Worm (Caenorhabditis elegans): ENCODE measurements around the gene rpoa-1.

Gene rpoa-1

DNA sequence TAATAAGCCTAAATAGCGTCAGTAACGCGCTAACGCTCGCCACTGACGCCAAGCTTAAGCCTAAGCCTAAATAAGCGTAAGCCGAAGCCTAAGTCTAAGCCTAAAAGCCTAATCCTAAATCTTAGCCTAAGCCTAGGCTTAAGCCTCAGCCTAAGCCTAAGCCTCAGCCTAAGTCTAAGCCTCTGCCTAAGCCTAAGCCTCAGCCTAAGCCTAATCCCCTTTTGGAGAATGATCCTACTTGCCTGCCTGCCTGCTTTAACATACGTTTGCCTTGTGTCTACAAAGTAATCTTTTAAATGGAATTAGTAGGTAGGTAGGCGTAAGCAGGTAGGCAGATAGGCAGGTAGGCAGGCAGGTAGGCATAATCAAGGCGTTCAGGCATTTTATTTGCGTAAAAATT, 20.7 kb upstream of the rpoa-1 start:
- no peak for TF ChIP-seq unc-62 (GFP tag; optimal IDR thresholded peaks at IDR 0.05)

DNA sequence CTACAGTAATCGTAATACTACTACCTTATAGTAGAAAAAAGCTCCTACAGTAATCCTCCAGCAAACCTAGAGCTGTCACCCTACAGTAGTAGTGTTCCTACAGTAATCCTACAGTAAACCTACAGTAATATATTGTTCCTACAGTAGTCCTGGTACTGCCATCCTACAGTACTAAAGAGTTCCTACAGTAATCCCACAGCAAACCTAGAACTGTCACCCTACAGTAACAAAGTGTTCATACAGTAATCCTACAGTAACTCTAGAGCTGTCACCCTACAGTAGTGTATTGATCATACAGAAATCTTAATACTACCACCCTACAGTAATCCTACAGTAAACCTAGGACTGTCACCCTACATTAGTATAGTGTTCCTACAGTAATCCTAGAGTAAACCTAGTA, 18.6 kb upstream of the rpoa-1 start:
- TF ChIP-seq unc-62 (GFP tag; optimal IDR thresholded peaks at IDR 0.05): no peak

ce11 chrII:13711493-13712055, 17.0 kb upstream of the rpoa-1 start:
- no peak for TF ChIP-seq unc-62 (GFP tag; optimal IDR thresholded peaks at IDR 0.05)

- no peak for TF ChIP-seq unc-62 (GFP tag; optimal IDR thresholded peaks at IDR 0.05)
These were observed 3.1 kb upstream of the rpoa-1 start for ce11 chrII:13697691-13698090.

- no peak for TF ChIP-seq unc-62 (GFP tag; optimal IDR thresholded peaks at IDR 0.05)
These were observed 1.0 kb upstream of the rpoa-1 start, which contains the start of gene kqt-3 for ce11 chrII:13695343-13696332. TSS of gene kqt-3 (plus strand) at chrII:13696282.

DNA sequence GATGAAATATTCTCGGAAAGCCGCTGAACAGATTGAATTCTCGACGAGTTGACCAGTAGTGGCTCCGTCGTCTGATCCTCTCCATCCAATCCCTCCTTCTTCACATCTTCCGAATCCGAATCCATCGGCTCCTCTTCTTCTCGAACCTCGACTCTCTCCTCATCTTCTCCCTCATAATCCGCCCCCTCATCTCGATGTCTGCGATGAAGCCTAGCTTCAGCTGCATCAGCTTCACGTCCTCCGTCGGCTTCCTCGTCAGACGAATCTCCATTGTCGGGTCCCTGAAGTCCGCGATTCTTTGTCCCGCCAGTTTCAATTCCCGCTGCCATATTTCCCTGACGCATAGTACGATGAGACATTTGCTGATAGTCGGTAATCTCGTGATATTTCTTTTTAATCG, 9.0 kb downstream of the rpoa-1 start:
- TF ChIP-seq unc-62 (GFP tag; optimal IDR thresholded peaks at IDR 0.05): no peak

- no peak for TF ChIP-seq unc-62 (GFP tag; optimal IDR thresholded peaks at IDR 0.05)
These were observed 13.5 kb downstream of the rpoa-1 start for ce11 chrII:13681063-13681462.

- no peak for TF ChIP-seq unc-62 (GFP tag; optimal IDR thresholded peaks at IDR 0.05)
These were observed 14.7 kb downstream of the rpoa-1 start for ce11 chrII:13679775-13680320.

- no peak for TF ChIP-seq unc-62 (GFP tag; optimal IDR thresholded peaks at IDR 0.05)
These were observed 16.0 kb downstream of the rpoa-1 start for ce11 chrII:13678555-13679119.

DNA sequence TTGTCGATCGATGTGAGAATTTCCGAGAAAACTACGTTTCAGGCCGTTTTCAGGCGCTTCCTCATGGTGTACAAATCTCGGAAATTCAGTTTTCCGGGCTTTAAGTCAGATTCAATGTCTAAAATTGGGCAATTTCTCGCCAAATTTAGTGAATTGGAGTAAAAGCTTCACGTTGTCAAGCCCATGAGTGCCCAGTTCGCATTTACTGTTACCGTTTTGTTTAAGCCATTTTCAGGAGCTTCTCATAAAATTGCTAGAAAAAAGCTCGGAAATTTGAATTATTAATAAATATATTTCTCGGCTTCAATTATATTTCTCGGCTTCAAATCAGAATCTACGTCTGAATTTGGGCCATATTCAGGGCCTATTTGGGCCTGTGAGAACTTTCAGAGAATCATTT, 16.7 kb downstream of the rpoa-1 start:
- TF ChIP-seq unc-62 (GFP tag; optimal IDR thresholded peaks at IDR 0.05): no peak

DNA sequence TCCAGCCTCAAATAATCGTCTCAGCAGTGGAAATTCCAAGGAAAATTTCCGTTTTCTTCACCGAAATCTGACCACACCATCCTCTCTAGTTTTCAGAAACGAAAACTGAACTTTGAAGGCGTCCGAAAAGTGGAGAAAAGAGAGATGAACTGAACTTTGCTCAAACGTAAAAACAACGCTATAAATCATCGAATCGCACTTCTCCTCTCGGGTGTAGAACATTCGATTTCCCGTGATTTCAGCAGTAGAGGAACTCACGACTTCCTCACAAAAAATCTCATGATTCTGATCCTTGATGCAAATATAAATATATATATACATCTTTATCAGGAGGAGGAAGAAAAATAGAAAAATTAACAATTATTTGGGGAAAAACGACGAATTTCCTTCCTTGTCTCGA, 19.4 kb downstream of the rpoa-1 start:
- no peak for TF ChIP-seq unc-62 (GFP tag; optimal IDR thresholded peaks at IDR 0.05)

DNA sequence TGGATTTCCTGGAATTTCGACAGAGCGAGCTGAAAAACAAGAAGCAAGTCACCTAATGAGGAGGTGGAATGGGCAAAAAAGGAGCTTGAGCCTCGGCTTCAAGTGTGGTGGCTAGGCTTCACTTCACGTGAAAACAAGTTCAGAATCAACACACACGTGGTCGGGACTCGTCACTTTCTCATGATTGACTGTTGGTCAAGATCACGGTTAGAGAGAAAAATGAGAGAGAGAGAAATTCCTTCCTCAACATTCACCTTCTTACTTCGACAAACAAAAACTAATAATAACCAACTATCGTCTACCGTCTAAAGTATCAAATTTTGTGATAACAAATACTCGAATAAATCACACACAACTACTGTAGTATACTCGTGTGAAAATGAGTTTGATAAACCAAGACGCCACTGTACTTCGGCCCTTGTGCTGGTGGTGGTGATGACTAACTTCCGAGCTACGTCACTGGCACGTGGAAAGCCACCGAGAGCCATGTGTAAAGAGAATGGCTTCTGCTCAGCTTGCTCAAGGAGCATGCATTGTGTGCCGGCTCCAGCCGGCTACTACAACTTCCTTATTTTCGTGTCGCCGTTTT, 20.9 kb downstream of the rpoa-1 start:
- no peak for TF ChIP-seq unc-62 (GFP tag; optimal IDR thresholded peaks at IDR 0.05)

- no peak for TF ChIP-seq unc-62 (GFP tag; optimal IDR thresholded peaks at IDR 0.05)
These were observed 22.5 kb downstream of the rpoa-1 start for ce11 chrII:13672057-13672456.

ce11 chrII:13670707-13671295, 23.8 kb downstream of the rpoa-1 start:
- TF ChIP-seq unc-62 (GFP tag; optimal IDR thresholded peaks at IDR 0.05): no peak

ce11 chrII:13668844-13669441, 25.7 kb downstream of the rpoa-1 start, which contains the start of gene C31C9.7:
TSS of gene C31C9.7 (plus strand) at chrII:13669104.
- no peak for TF ChIP-seq unc-62 (GFP tag; optimal IDR thresholded peaks at IDR 0.05)
